Fruit fly (Drosophila melanogaster) whole organism, embryonic: ENCODE data around the gene org-1.

Experiments
- Bgb ChIP-seq: fragments of 200-800 bp; sonication (Bioruptor generic); IDR thresholded peaks from 2 replicates; pipeline ENCODE4 v1.3.6; 2022; ENCODE audit warnings: missing biosample characterization, missing genetic modification characterization; ENCODE audit not compliant: partially characterized antibody
- CG10565 ChIP-seq: fragments of 200-800 bp; sonication (Bioruptor generic); optimal IDR thresholded peaks from 3 replicates; lab custom pipeline; 2016; ENCODE audit warnings: missing biosample characterization, mild to moderate bottlenecking, missing genetic modification characterization
- CG12071 ChIP-seq: fragments of 200-800 bp; sonication (Bioruptor generic); optimal IDR thresholded peaks from 3 replicates; lab custom pipeline; 2018; ENCODE audit warnings: missing biosample characterization, mild to moderate bottlenecking, missing genetic modification characterization
- CG1233 ChIP-seq: fragments of 200-800 bp; sonication (Bioruptor generic); optimal IDR thresholded peaks from 4 replicates; lab custom pipeline; 2018; ENCODE audit warnings: missing biosample characterization, mild to moderate bottlenecking, missing genetic modification characterization
- CG13424 ChIP-seq: fragments of 200-800 bp; sonication (Bioruptor generic); optimal IDR thresholded peaks from 2 replicates; lab custom pipeline; 2019; ENCODE audit warnings: missing biosample characterization, mild to moderate bottlenecking, missing genetic modification characterization, moderate library complexity
- CG14667 ChIP-seq: fragments of 200-800 bp; sonication (Bioruptor generic); IDR thresholded peaks from 2 replicates; pipeline ENCODE4 v1.3.6; 2022; ENCODE audit warnings: missing biosample characterization, missing genetic modification characterization
- CG17186 ChIP-seq: fragments of 200-800 bp; sonication (Bioruptor generic); optimal IDR thresholded peaks from 3 replicates; lab custom pipeline; 2017; ENCODE audit warnings: missing biosample characterization, missing genetic modification reagents, missing genetic modification characterization
- CG17612 ChIP-seq: fragments of 200-800 bp; sonication (Bioruptor generic); IDR thresholded peaks from 2 replicates; pipeline ENCODE4 v1.3.6; 2022; ENCODE audit warnings: missing biosample characterization, missing genetic modification characterization
- CG17802 ChIP-seq: fragments of 200-800 bp; sonication (Bioruptor generic); optimal IDR thresholded peaks from 2 replicates; lab custom pipeline; 2018; ENCODE audit warnings: missing biosample characterization, mild to moderate bottlenecking, missing genetic modification characterization, moderate library complexity
- CG2116 ChIP-seq: fragments of 200-800 bp; sonication (Bioruptor generic); optimal IDR thresholded peaks from 3 replicates; lab custom pipeline; 2018; ENCODE audit warnings: missing biosample characterization, mild to moderate bottlenecking, missing genetic modification characterization
- CG30403 ChIP-seq: fragments of 200-800 bp; sonication (Bioruptor generic); optimal IDR thresholded peaks from 3 replicates; lab custom pipeline; 2016; ENCODE audit warnings: missing biosample characterization, missing genetic modification characterization
- CG3065 ChIP-seq: fragments of 200-800 bp; sonication (Bioruptor generic); optimal IDR thresholded peaks from 2 replicates; lab custom pipeline; 2016; ENCODE audit warnings: missing biosample characterization, missing genetic modification characterization
- CG3847 ChIP-seq: fragments of 200-800 bp; sonication (Bioruptor generic); IDR thresholded peaks from 2 replicates; pipeline ENCODE4 v1.3.6; 2022; ENCODE audit warnings: missing biosample characterization, missing genetic modification characterization
- CG43689 ChIP-seq: fragments of 200-800 bp; sonication (Bioruptor generic); IDR thresholded peaks from 2 replicates; pipeline ENCODE4 v1.3.6; 2022; ENCODE audit warnings: missing biosample characterization, missing genetic modification characterization
- CG6272 ChIP-seq: fragments of 200-800 bp; sonication (Bioruptor generic); IDR thresholded peaks from 2 replicates; pipeline ENCODE4 v1.3.6; 2022; ENCODE audit warnings: missing biosample characterization, missing genetic modification characterization
- CG7786 ChIP-seq: fragments of 200-800 bp; sonication (Bioruptor generic); optimal IDR thresholded peaks from 2 replicates; lab custom pipeline; 2016; ENCODE audit warnings: missing biosample characterization, missing genetic modification characterization
- CG8281 ChIP-seq: fragments of 200-800 bp; sonication (Bioruptor generic); optimal IDR thresholded peaks from 2 replicates; lab custom pipeline; 2018; ENCODE audit warnings: missing biosample characterization, mild to moderate bottlenecking, missing genetic modification characterization, moderate library complexity
- CG8359 ChIP-seq: fragments of 200-800 bp; sonication (Bioruptor generic); optimal IDR thresholded peaks from 2 replicates; lab custom pipeline; 2017; ENCODE audit warnings: missing biosample characterization, mild to moderate bottlenecking, missing genetic modification characterization, borderline replicate concordance
- Camta ChIP-seq: fragments of 200-800 bp; sonication (Bioruptor generic); optimal IDR thresholded peaks from 2 replicates; lab custom pipeline; 2016; ENCODE audit warnings: missing biosample characterization, missing genetic modification characterization
- CkIIα-i1 ChIP-seq: fragments of 200-800 bp; sonication (Bioruptor generic); IDR thresholded peaks from 2 replicates; pipeline ENCODE4 v1.3.6; 2022; ENCODE audit warnings: missing biosample characterization, missing genetic modification characterization
- Dll ChIP-seq: fragments of 200-800 bp; sonication (Bioruptor generic); IDR thresholded peaks from 4 replicates; pipeline ENCODE4 v1.3.6; 2022; ENCODE audit warnings: missing biosample characterization, missing genetic modification characterization; ENCODE audit not compliant: partially characterized antibody
- Drgx ChIP-seq: fragments of 200-800 bp; sonication (Bioruptor generic); IDR thresholded peaks from 2 replicates; pipeline ENCODE4 v1.3.6; 2022; ENCODE audit warnings: missing biosample characterization, missing genetic modification characterization
- E2f1 ChIP-seq: fragments of 200-800 bp; sonication (Bioruptor generic); IDR thresholded peaks from 2 replicates; pipeline ENCODE4 v1.3.6; 2022; ENCODE audit warnings: missing biosample characterization, missing genetic modification characterization
- Hand ChIP-seq: fragments of 200-800 bp; sonication (Bioruptor generic); optimal IDR thresholded peaks from 2 replicates; lab custom pipeline; 2017; ENCODE audit warnings: mild to moderate bottlenecking, missing biosample characterization, missing genetic modification reagents, missing genetic modification characterization
- Max ChIP-seq: fragments of 200-800 bp; sonication (Bioruptor generic); optimal IDR thresholded peaks from 2 replicates; lab custom pipeline; 2016; ENCODE audit warnings: missing biosample characterization, mild to moderate bottlenecking, missing genetic modification characterization
- Myb ChIP-seq: fragments of 200-800 bp; sonication (Bioruptor generic); optimal IDR thresholded peaks from 2 replicates; lab custom pipeline; 2016; ENCODE audit warnings: missing biosample characterization, missing genetic modification characterization
- NC2β ChIP-seq: fragments of 200-800 bp; sonication (Bioruptor generic); optimal IDR thresholded peaks from 2 replicates; lab custom pipeline; 2016; ENCODE audit warnings: missing biosample characterization, missing genetic modification characterization
- Scr ChIP-seq: fragments of 200-800 bp; sonication (Bioruptor generic); IDR thresholded peaks from 2 replicates; pipeline ENCODE4 v1.3.6; 2022; ENCODE audit warnings: missing biosample characterization, missing genetic modification characterization; ENCODE audit not compliant: partially characterized antibody
- Side ChIP-seq: fragments of 200-800 bp; sonication (Bioruptor generic); optimal IDR thresholded peaks from 2 replicates; lab custom pipeline; 2016; ENCODE audit warnings: missing biosample characterization, missing genetic modification characterization
- Tbp ChIP-seq: fragments of >200 bp; optimal IDR thresholded peaks from 2 replicates; lab custom pipeline; 2018; ENCODE audit warnings: missing biosample characterization, missing genetic modification characterization
- abd-A ChIP-seq: fragments of 200-800 bp; sonication (Bioruptor generic); optimal IDR thresholded peaks from 3 replicates; lab custom pipeline; 2019; ENCODE audit warnings: missing biosample characterization, mild to moderate bottlenecking, missing genetic modification characterization, moderate library complexity
- aop ChIP-seq: fragments of 200-800 bp; sonication (Bioruptor generic); IDR thresholded peaks from 2 replicates; pipeline ENCODE4 v1.3.6; 2022; ENCODE audit warnings: missing biosample characterization, missing genetic modification characterization
- cad ChIP-seq: fragments of >200 bp; optimal IDR thresholded peaks from 2 replicates; lab custom pipeline; 2017; ENCODE audit warnings: missing biosample characterization, missing genetic modification characterization
- dati ChIP-seq: fragments of 200-800 bp; sonication (Bioruptor generic); IDR thresholded peaks from 2 replicates; pipeline ENCODE4 v1.3.6; 2022; ENCODE audit warnings: missing biosample characterization, missing genetic modification characterization
- en ChIP-seq: fragments of 200-800 bp; sonication (Bioruptor generic); optimal IDR thresholded peaks from 2 replicates; lab custom pipeline; 2016; ENCODE audit warnings: missing biosample characterization, missing genetic modification characterization
- exex ChIP-seq: fragments of 200-800 bp; sonication (Bioruptor generic); optimal IDR thresholded peaks from 4 replicates; lab custom pipeline; 2018; ENCODE audit warnings: missing biosample characterization, mild to moderate bottlenecking, missing genetic modification characterization, moderate library complexity
- inv ChIP-seq: fragments of 200-800 bp; sonication (Bioruptor generic); IDR thresholded peaks from 2 replicates; pipeline ENCODE4 v1.3.6; 2022; ENCODE audit warnings: missing biosample characterization, missing genetic modification characterization; ENCODE audit not compliant: partially characterized antibody
- lola ChIP-seq, 3 experiments: fragments of >200 bp in 2 of 3; fragments of 200-800 bp in 1 of 3; sonication (Bioruptor generic) in 1 of 3; optimal IDR thresholded peaks; 2 replicates each; lab custom pipeline; 2017 to 2019; ENCODE audit warnings: missing biosample characterization in 3 of 3, missing genetic modification characterization in 3 of 3, mild to moderate bottlenecking in 1 of 3, moderate library complexity in 1 of 3
- org-1 ChIP-seq: fragments of 200-800 bp; sonication (Bioruptor generic); optimal IDR thresholded peaks from 2 replicates; lab custom pipeline; 2017; ENCODE audit warnings: missing biosample characterization, missing genetic modification characterization
- peb ChIP-seq: fragments of 200-800 bp; sonication (Bioruptor generic); IDR thresholded peaks from 2 replicates; pipeline ENCODE4 v1.3.6; 2022; ENCODE audit warnings: missing biosample characterization, missing genetic modification characterization
- phol ChIP-seq: fragments of 200-800 bp; sonication (Bioruptor generic); optimal IDR thresholded peaks from 3 replicates; lab custom pipeline; 2018; ENCODE audit warnings: missing biosample characterization, mild to moderate bottlenecking, missing genetic modification characterization, moderate library complexity
- ro ChIP-seq: fragments of 200-800 bp; sonication (Bioruptor generic); IDR thresholded peaks from 2 replicates; pipeline ENCODE4 v1.3.6; 2022; ENCODE audit warnings: missing biosample characterization, missing genetic modification characterization
- sd ChIP-seq: fragments of 200-800 bp; sonication (Bioruptor generic); optimal IDR thresholded peaks from 3 replicates; lab custom pipeline; 2018; ENCODE audit warnings: missing biosample characterization, mild to moderate bottlenecking, missing genetic modification characterization, moderate library complexity
- sens ChIP-seq: fragments of 200-800 bp; sonication (Bioruptor generic); peaks from one replicate; lab custom pipeline; 2016; ENCODE audit warnings: missing biosample characterization, missing genetic modification characterization
- sim ChIP-seq: fragments of 200-800 bp; sonication (Bioruptor generic); IDR thresholded peaks from 2 replicates; pipeline ENCODE4 v1.3.6; 2022; ENCODE audit warnings: missing biosample characterization, missing genetic modification characterization
- tap ChIP-seq: fragments of 200-800 bp; optimal IDR thresholded peaks from 3 replicates; lab custom pipeline; 2019; ENCODE audit warnings: missing biosample characterization, mild to moderate bottlenecking, missing genetic modification characterization, moderate library complexity
- tgo ChIP-seq: fragments of 200-800 bp; sonication (Bioruptor generic); IDR thresholded peaks from 3 replicates; pipeline ENCODE4 v1.3.6; 2022; ENCODE audit warnings: missing biosample characterization, missing genetic modification characterization
- usp ChIP-seq: fragments of >200 bp; optimal IDR thresholded peaks from 2 replicates; lab custom pipeline; 2017; ENCODE audit warnings: missing biosample characterization, missing genetic modification characterization
- vfl ChIP-seq: fragments of 200-800 bp; sonication (Bioruptor generic); optimal IDR thresholded peaks from 2 replicates; lab custom pipeline; 2016; ENCODE audit warnings: missing biosample characterization, missing genetic modification characterization
- zf30C ChIP-seq: fragments of 200-800 bp; sonication (Bioruptor generic); optimal IDR thresholded peaks from 3 replicates; lab custom pipeline; 2018; ENCODE audit warnings: missing biosample characterization, mild to moderate bottlenecking, missing genetic modification characterization

Gene org-1

DNA sequence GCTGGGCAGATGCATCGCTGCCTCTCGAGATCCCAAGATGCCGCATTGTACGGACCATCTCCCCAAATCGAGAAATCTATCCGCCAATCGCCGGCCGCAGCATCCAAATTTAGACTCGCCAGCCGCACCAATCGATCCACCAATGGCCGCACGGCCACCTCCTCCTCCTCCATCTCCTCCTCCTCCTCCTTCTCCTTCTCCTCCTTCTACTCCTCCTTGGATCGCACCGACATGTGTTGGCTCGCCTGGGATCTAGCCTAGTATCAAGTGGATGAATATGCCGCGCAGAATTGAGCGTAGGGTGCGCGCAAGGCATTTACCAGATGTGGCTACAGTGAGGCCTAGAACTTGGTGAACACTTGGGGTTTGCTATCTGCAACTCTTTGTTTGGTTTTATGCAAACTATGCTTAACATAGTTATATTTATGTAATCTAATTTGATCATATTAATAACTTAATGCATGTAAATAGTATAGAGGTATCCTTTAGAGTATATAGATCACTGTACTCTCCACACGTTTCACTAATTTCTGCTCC lies at the start of gene org-1:
org-1 (minus strand) TSS at position 51 of the 537 bp plus-strand sequence.
- TF ChIP-seq Camta (GFP tag; lab: Kevin White, UChicago) (peak; percentile 88), CG30403 (GFP tag; lab: Kevin White, UChicago) (peak; percentile 92), aop (GFP tag; lab: Robert Waterston, UW) (peak; percentile 93), Scr (no peak), CG43689 (GFP tag; lab: Robert Waterston, UW) (peak; percentile 94), CG8281 (tag; lab: Kevin White, UChicago) (peak; percentile 82), lola (GFP tag; optimal IDR thresholded peaks at IDR 0.05; lab: Kevin White, UChicago) (peak in 1 of 3 experiments; percentile 95), CG10565 (GFP tag; lab: Kevin White, UChicago) (peak; percentile 57), CG7786 (peak; percentile 76), E2f1 (GFP tag; lab: Robert Waterston, UW) (peak; percentile 97), CG13424 (tag; lab: Kevin White, UChicago) (peak; percentile 97), Bgb (GFP tag; lab: Robert Waterston, UW) (0 out of 2 replicates have a peak, but pooled peaks have one; percentile 11), CG3065 (peak; percentile 89), CG8359 (GFP tag; lab: Kevin White, UChicago) (peak; percentile 88), Drgx (GFP tag; lab: Robert Waterston, UW) (peak; percentile 93), vfl (peak; percentile 51), CG6272 (GFP tag; lab: Robert Waterston, UW) (peak; percentile 97), Max (GFP tag; lab: Kevin White, UChicago) (peak; percentile 80), tgo (GFP tag; lab: Robert Waterston, UW) (peak; percentile 98), Tbp (GFP tag; lab: Kevin White, UChicago) (no peak), CG17186 (GFP tag; lab: Kevin White, UChicago) (peak; percentile 86), sens (GFP tag; lab: Kevin White, UChicago) (peak; percentile 98), CG17612 (GFP tag; lab: Robert Waterston, UW) (peak; percentile 89), abd-A (no peak), tap (peak; percentile 95), CkIIα-i1 (GFP tag; lab: Robert Waterston, UW) (peak; percentile 76; the same call in 1 of the 2 replicates), ro (peak; percentile 94), CG17802 (tag; lab: Kevin White, UChicago) (peak; percentile 81), dati (GFP tag; lab: Robert Waterston, UW) (peak; percentile 97), CG12071 (GFP tag; lab: Kevin White, UChicago) (peak; percentile 90), usp (GFP tag; lab: Kevin White, UChicago) (no peak), en (peak; percentile 62), Side (peak; percentile 67), CG14667 (GFP tag; lab: Robert Waterston, UW) (peak; percentile 97), peb (GFP tag; lab: Robert Waterston, UW) (peak; percentile 96), CG1233 (GFP tag; lab: Kevin White, UChicago) (peak; percentile 93), exex (tag; lab: Kevin White, UChicago) (peak; percentile 58), NC2β (GFP tag; lab: Kevin White, UChicago) (peak; percentile 84), inv (GFP tag; lab: Robert Waterston, UW) (peak; percentile 24; the same call in 1 of the 2 replicates), Myb (GFP tag; lab: Kevin White, UChicago) (peak; percentile 60), CG3847 (peak; percentile 97), Hand (peak; percentile 73), phol (tag; lab: Kevin White, UChicago) (peak; percentile 96), zf30C (GFP tag; lab: Kevin White, UChicago) (no peak), cad (GFP tag; lab: Kevin White, UChicago) (no peak), sd (peak; percentile 72), org-1 (GFP tag; lab: Kevin White, UChicago) (peak; percentile 92), CG2116 (GFP tag; lab: Kevin White, UChicago) (peak; percentile 52), Dll (GFP tag; lab: Robert Waterston, UW) (no peak), sim (GFP tag; lab: Robert Waterston, UW) (peak; percentile 97)
